Fruit fly (Drosophila melanogaster): ENCODE results near the gene CG7794.

DNA sequence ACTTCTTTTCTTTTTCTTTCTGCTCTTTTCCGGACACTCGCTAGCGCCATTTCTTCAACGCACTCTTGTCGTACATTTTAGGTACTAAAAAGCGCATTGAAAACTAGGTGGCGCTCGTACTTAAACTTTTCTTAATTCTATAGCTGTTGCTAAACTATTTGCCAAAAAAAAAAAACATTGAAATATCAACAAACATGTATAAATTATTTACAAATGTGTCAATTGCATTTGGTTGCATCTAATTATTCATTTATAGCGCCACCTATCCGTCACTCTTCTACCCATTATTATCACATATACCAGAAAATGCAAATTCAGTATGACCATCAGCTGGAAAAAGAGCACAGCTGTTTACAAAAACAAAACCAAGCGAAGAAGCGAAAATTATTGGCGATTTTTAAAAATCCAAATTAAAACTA, 2.2 kb upstream of the CG7794 start, which contains the start of gene CG7785:
- TF ChIP-seq CG10348 (GFP tag; IDR thresholded peaks at IDR 0.05) (no peak), CG4496 (GFP tag; IDR thresholded peaks at IDR 0.05) (no peak), Pif1A (GFP tag; optimal IDR thresholded peaks at IDR 0.05) (peak; percentile 18), CG8159 (tag; optimal IDR thresholded peaks at IDR 0.05) (peak; percentile 20), EcR (GFP tag; optimal IDR thresholded peaks at IDR 0.05) (no peak), gl (tag; optimal IDR thresholded peaks at IDR 0.05) (no peak), CG8301 (tag; optimal IDR thresholded peaks at IDR 0.05) (no peak), CG13204 (GFP tag; optimal IDR thresholded peaks at IDR 0.05) (no peak), rn (GFP tag; IDR thresholded peaks at IDR 0.05) (no peak)

Data from whole organism, pupa.